Fruit fly (Drosophila melanogaster) whole organism, prepupa: ENCODE data around the gene CG42821.

ENCODE experiments used
- CG10669 ChIP-seq: fragments of 200-800 bp; sonication (Bioruptor generic); optimal IDR thresholded peaks from 3 replicates; lab custom pipeline; 2018; ENCODE audit warnings: missing biosample characterization, mild to moderate bottlenecking, missing genetic modification characterization, moderate library complexity
- CG11294 ChIP-seq: fragments of 200-800 bp; sonication (Bioruptor generic); IDR thresholded peaks from 2 replicates; pipeline ENCODE4 v1.3.6; 2022; ENCODE audit warnings: missing biosample characterization, missing genetic modification characterization
- CG11762 ChIP-seq: fragments of 200-800 bp; sonication (Bioruptor generic); optimal IDR thresholded peaks from 3 replicates; lab custom pipeline; 2016; ENCODE audit warnings: missing biosample characterization, missing genetic modification characterization; ENCODE audit not compliant: insufficient read depth
- CG11902 ChIP-seq: fragments of 200-800 bp; sonication (Bioruptor generic); optimal IDR thresholded peaks from 3 replicates; lab custom pipeline; 2016; ENCODE audit warnings: missing biosample characterization, missing genetic modification characterization
- CG15336 ChIP-seq: fragments of 200-800 bp; sonication (Bioruptor generic); IDR thresholded peaks from 2 replicates; pipeline ENCODE4 v1.3.6; 2022; ENCODE audit warnings: missing biosample characterization, missing genetic modification characterization
- CG1621 ChIP-seq: fragments of 200-800 bp; sonication (Bioruptor generic); optimal IDR thresholded peaks from 3 replicates; lab custom pipeline; 2018; ENCODE audit warnings: missing biosample characterization, mild to moderate bottlenecking, missing genetic modification characterization
- CG16779 ChIP-seq: fragments of 200-800 bp; sonication (Bioruptor generic); optimal IDR thresholded peaks from 3 replicates; lab custom pipeline; 2017; ENCODE audit warnings: missing biosample characterization, mild to moderate bottlenecking, missing genetic modification characterization
- CG34406 ChIP-seq: fragments of 200-800 bp; sonication (Bioruptor generic); optimal IDR thresholded peaks from 3 replicates; lab custom pipeline; 2016; ENCODE audit warnings: missing biosample characterization, missing genetic modification characterization
- CG3919 ChIP-seq: fragments of 200-800 bp; sonication (Bioruptor generic); optimal IDR thresholded peaks from 3 replicates; lab custom pipeline; 2016; ENCODE audit warnings: missing biosample characterization, missing genetic modification characterization
- CG6163 ChIP-seq: fragments of 200-800 bp; sonication (Bioruptor generic); IDR thresholded peaks from 3 replicates; pipeline ENCODE4 v1.3.6; 2022; ENCODE audit warnings: missing biosample characterization, missing genetic modification characterization
- CG6808 ChIP-seq: fragments of 200-800 bp; sonication (Bioruptor generic); optimal IDR thresholded peaks from 3 replicates; lab custom pipeline; 2017; ENCODE audit warnings: missing biosample characterization, missing genetic modification characterization, mild to moderate bottlenecking, moderate library complexity, missing genetic modification reagents
- CG6854 ChIP-seq: fragments of 200-800 bp; sonication (Bioruptor generic); optimal IDR thresholded peaks from 2 replicates; lab custom pipeline; 2017; ENCODE audit warnings: missing biosample characterization, mild to moderate bottlenecking, missing genetic modification characterization
- CG8119 ChIP-seq: fragments of 200-800 bp; sonication (Bioruptor generic); IDR thresholded peaks from 3 replicates; pipeline ENCODE4 v1.3.6; 2022; ENCODE audit warnings: missing biosample characterization, missing genetic modification characterization
- CG8319 ChIP-seq: fragments of 200-800 bp; sonication (Bioruptor generic); optimal IDR thresholded peaks from 3 replicates; lab custom pipeline; 2016; ENCODE audit warnings: missing biosample characterization, missing genetic modification characterization
- CG8632 ChIP-seq: fragments of 200-800 bp; sonication (Bioruptor generic); optimal IDR thresholded peaks from 3 replicates; lab custom pipeline; 2016; ENCODE audit warnings: missing biosample characterization, missing genetic modification characterization
- CG9139 ChIP-seq: fragments of 200-800 bp; sonication (Bioruptor generic); optimal IDR thresholded peaks from 3 replicates; lab custom pipeline; 2017; ENCODE audit warnings: missing biosample characterization, mild to moderate bottlenecking, missing genetic modification characterization
- Eip75B ChIP-seq: fragments of 200-800 bp; sonication (Bioruptor generic); optimal IDR thresholded peaks from 3 replicates; lab custom pipeline; 2016; ENCODE audit warnings: missing biosample characterization, missing genetic modification characterization
- Eip78C ChIP-seq: fragments of 200-800 bp; sonication (Bioruptor generic); peaks from one replicate; lab custom pipeline; 2016; ENCODE audit warnings: missing biosample characterization, missing genetic modification characterization
- Eip93F ChIP-seq: fragments of 200-800 bp; sonication (Bioruptor generic); optimal IDR thresholded peaks from 2 replicates; lab custom pipeline; 2016; ENCODE audit warnings: missing biosample characterization, mild to moderate bottlenecking, missing genetic modification characterization
- Ets21C ChIP-seq: fragments of 200-800 bp; sonication (Bioruptor generic); optimal IDR thresholded peaks from 3 replicates; lab custom pipeline; 2016; ENCODE audit warnings: missing biosample characterization, missing genetic modification characterization
- Gug ChIP-seq: fragments of 200-800 bp; sonication (Bioruptor generic); IDR thresholded peaks from 2 replicates; pipeline ENCODE4 v1.3.6; 2022; ENCODE audit warnings: missing biosample characterization, missing genetic modification characterization
- Hr38 ChIP-seq: sonication (Bioruptor generic); optimal IDR thresholded peaks from 2 replicates; lab custom pipeline; 2016; ENCODE audit warnings: missing biosample characterization, missing genetic modification characterization
- Hr39 ChIP-seq: fragments of 200-800 bp; sonication (Bioruptor generic); optimal IDR thresholded peaks from 2 replicates; lab custom pipeline; 2016; ENCODE audit warnings: missing biosample characterization, missing genetic modification characterization
- Hr4 ChIP-seq: fragments of 200-800 bp; sonication (Bioruptor generic); optimal IDR thresholded peaks from 3 replicates; lab custom pipeline; 2016; ENCODE audit warnings: missing biosample characterization, missing genetic modification characterization
- Lpt ChIP-seq: fragments of 200-800 bp; sonication (Bioruptor generic); optimal IDR thresholded peaks from 3 replicates; lab custom pipeline; 2016; ENCODE audit warnings: missing biosample characterization, missing genetic modification characterization
- Met ChIP-seq: fragments of 200-800 bp; sonication (Bioruptor generic); optimal IDR thresholded peaks from 3 replicates; lab custom pipeline; 2016; ENCODE audit warnings: missing biosample characterization, missing genetic modification characterization
- Smox ChIP-seq: fragments of 200-800 bp; sonication (Bioruptor generic); optimal IDR thresholded peaks from 3 replicates; lab custom pipeline; 2016; ENCODE audit warnings: missing biosample characterization, missing genetic modification characterization
- Sox102F ChIP-seq: fragments of 200-800 bp; sonication (Bioruptor generic); optimal IDR thresholded peaks from 2 replicates; lab custom pipeline; 2016; ENCODE audit warnings: missing biosample characterization, mild to moderate bottlenecking, missing genetic modification characterization
- Sox14 ChIP-seq: fragments of 200-800 bp; sonication (Bioruptor generic); optimal IDR thresholded peaks from 3 replicates; lab custom pipeline; 2016; ENCODE audit warnings: missing biosample characterization, missing genetic modification characterization
- Sox15 ChIP-seq: fragments of 200-800 bp; sonication (Bioruptor generic); optimal IDR thresholded peaks from 3 replicates; lab custom pipeline; 2016; ENCODE audit warnings: missing biosample characterization, missing genetic modification characterization
- achi ChIP-seq: fragments of 200-800 bp; sonication (Bioruptor generic); optimal IDR thresholded peaks from 3 replicates; lab custom pipeline; 2016; ENCODE audit warnings: missing biosample characterization, missing genetic modification characterization
- acj6 ChIP-seq: fragments of 200-800 bp; sonication (Bioruptor generic); optimal IDR thresholded peaks from 3 replicates; lab custom pipeline; 2016; ENCODE audit warnings: missing biosample characterization, missing genetic modification characterization
- cyc ChIP-seq: fragments of 200-800 bp; sonication (Bioruptor generic); optimal IDR thresholded peaks from 3 replicates; lab custom pipeline; 2016; ENCODE audit warnings: missing biosample characterization, missing genetic modification characterization
- dac ChIP-seq: fragments of 200-800 bp; sonication (Bioruptor generic); optimal IDR thresholded peaks from 2 replicates; lab custom pipeline; 2017; ENCODE audit warnings: missing biosample characterization, mild to moderate bottlenecking, missing genetic modification characterization
- dsx ChIP-seq: fragments of 200-800 bp; optimal IDR thresholded peaks from 3 replicates; lab custom pipeline; 2019; ENCODE audit warnings: missing biosample characterization, mild to moderate bottlenecking, missing genetic modification characterization, moderate library complexity; ENCODE audit not compliant: poor library complexity, severe bottlenecking
- eg ChIP-seq: fragments of 200-800 bp; sonication (Bioruptor generic); IDR thresholded peaks from 3 replicates; pipeline ENCODE4 v1.3.6; 2022; ENCODE audit warnings: missing biosample characterization, missing genetic modification characterization
- fd85E ChIP-seq: fragments of 200-800 bp; sonication (Bioruptor generic); optimal IDR thresholded peaks from 3 replicates; lab custom pipeline; 2016; ENCODE audit warnings: missing biosample characterization, missing genetic modification characterization
- fkh ChIP-seq: fragments of 200-800 bp; sonication (Bioruptor generic); optimal IDR thresholded peaks from 3 replicates; lab custom pipeline; 2017; ENCODE audit warnings: missing biosample characterization, mild to moderate bottlenecking, missing genetic modification characterization, moderate library complexity
- lz ChIP-seq: fragments of 200-800 bp; sonication (Bioruptor generic); optimal IDR thresholded peaks from 3 replicates; lab custom pipeline; 2016; ENCODE audit warnings: missing biosample characterization, missing genetic modification characterization
- net ChIP-seq: fragments of 200-800 bp; sonication (Bioruptor generic); optimal IDR thresholded peaks from 3 replicates; lab custom pipeline; 2016; ENCODE audit warnings: missing biosample characterization, missing genetic modification characterization
- pdm3 ChIP-seq: fragments of 200-800 bp; sonication (Bioruptor generic); optimal IDR thresholded peaks from 3 replicates; lab custom pipeline; 2016; ENCODE audit warnings: missing biosample characterization, missing genetic modification characterization
- salr ChIP-seq, 2 experiments: fragments of 200-800 bp; sonication (Bioruptor generic); optimal IDR thresholded peaks; 3 replicates each; lab custom pipeline; 2016 to 2018; ENCODE audit warnings: missing biosample characterization in 2 of 2, missing genetic modification characterization in 2 of 2, mild to moderate bottlenecking in 1 of 2
- svp ChIP-seq: fragments of 200-800 bp; sonication (Bioruptor generic); peaks from one replicate; lab custom pipeline; 2016; ENCODE audit warnings: missing biosample characterization, missing genetic modification characterization
- vri ChIP-seq: fragments of 200-800 bp; sonication (Bioruptor generic); optimal IDR thresholded peaks from 3 replicates; lab custom pipeline; 2016; ENCODE audit warnings: missing biosample characterization, mild to moderate bottlenecking, missing genetic modification characterization

The CG42821 gene

DNA sequence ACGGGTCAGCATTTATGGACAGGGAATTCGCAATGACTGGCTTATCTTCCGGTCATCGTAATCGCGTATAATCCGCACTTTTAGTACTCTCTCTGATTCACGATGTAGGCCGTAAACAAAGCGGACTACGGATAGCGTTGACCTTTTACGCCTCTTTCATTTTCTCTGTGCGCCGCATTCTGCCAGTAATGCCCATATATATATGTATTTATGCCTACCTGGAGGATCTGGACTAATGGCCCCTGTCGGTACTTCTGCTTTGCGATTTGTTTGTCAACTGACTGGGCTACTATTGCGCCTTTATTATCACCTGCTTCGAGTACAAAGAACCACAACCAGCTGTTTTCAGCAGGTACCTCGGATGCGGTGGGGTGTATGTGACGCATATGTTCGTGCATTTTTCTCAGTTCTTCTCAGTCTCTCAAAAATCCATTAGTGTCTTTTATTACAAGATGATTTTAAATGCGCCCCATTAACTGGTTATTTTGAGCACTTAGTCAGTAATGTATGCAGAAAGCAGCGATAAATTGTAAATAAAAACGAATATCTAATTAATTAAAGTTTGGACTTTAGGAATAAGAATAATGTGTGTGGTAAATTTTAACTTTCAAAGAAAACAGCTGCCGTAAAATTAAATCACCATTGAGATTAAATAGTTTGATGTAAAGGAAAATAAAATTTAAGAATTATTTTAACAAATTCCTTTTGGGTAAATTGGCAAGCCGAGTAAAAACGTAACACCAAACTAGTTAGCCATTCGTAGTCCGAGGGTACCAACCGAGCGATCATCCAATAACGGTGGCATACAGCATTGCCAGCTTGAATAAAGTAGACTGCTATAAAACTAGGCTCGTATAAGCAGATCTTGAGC is 18.3 kb upstream of the CG42821 start, which contains the start of gene CREG (continued):
- TF ChIP-seq Sox15 (GFP tag; lab: Kevin White, UChicago) (no peak), CG10669 (GFP tag; lab: Kevin White, UChicago) (peak; percentile 6), CG16779 (tag; lab: Kevin White, UChicago) (no peak), achi (GFP tag; lab: Kevin White, UChicago) (peak; percentile 36), Hr4 (GFP tag; lab: Kevin White, UChicago) (peak; percentile 48), CG11902 (GFP tag; lab: Kevin White, UChicago) (peak; percentile 41), Hr39 (GFP tag; lab: Kevin White, UChicago) (peak; percentile 26), CG34406 (GFP tag; lab: Kevin White, UChicago) (peak; percentile 45), Eip93F (GFP tag; lab: Kevin White, UChicago) (peak; percentile 48), Eip78C (peak; percentile 88), Smox (GFP tag; lab: Kevin White, UChicago) (peak; percentile 55), CG8119 (GFP tag; lab: Robert Waterston, UW) (0 out of 3 replicates have a peak, but pooled peaks have one; percentile 15), Lpt (GFP tag; lab: Kevin White, UChicago) (no peak), pdm3 (GFP tag; lab: Kevin White, UChicago) (peak; percentile 62), CG15336 (GFP tag; lab: Robert Waterston, UW) (no peak), eg (GFP tag; lab: Robert Waterston, UW) (no peak), CG6808 (GFP tag; lab: Kevin White, UChicago) (peak; percentile 44), fd85E (GFP tag; lab: Kevin White, UChicago) (no peak), Sox14 (GFP tag; lab: Kevin White, UChicago) (peak; percentile 59), vri (peak; percentile 10), CG11762 (GFP tag; lab: Kevin White, UChicago) (no peak), Hr38 (GFP tag; lab: Kevin White, UChicago) (no peak), svp (GFP tag; lab: Kevin White, UChicago) (peak; percentile 96), Met (GFP tag; lab: Kevin White, UChicago) (peak; percentile 71), CG1621 (tag; lab: Kevin White, UChicago) (no peak), CG8319 (GFP tag; lab: Kevin White, UChicago) (no peak)
- TF ChIP-seq, all 60 proteins: peak for 42

DNA sequence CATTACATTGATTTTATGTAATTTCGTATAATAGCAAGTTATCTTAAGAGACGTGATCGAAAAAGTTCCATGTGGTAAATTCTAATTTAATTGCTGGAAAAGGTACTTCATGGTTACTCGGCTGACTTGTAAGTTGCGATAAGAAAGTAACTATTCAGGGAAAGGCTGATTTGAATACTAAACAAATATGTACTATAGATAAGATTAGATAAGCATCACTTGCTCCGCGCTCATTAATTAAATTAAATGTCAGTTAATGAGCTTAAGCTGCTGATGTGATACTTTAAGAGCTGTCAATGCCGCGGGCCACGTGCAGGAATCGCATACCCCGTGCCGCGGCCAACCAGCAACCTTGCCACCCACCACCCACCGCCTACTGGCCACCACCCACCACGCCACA is 12.8 kb upstream of the CG42821 start:
- no peak for TF ChIP-seq dsx
- TF ChIP-seq fkh = peak; percentile 19

DNA sequence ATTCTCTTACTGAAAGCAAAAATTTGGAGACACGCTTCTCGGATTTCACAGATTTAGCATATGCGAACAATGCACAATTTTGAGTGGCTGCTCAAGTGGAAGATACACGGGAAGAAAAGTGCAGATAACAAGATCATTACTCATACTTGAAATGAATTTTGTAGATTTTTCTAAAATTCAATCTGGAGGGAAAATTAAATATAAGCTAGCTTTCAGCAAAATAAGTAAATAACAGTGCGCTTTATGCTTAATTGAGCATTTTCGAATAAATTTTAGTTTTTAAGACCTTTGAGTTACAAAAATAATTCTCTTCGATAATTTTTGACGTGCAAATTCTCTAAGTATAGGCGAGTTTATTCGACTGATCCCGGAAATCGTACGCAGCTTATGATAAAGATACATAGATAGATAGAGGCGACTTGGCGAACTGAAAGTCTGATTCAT is 12.2 kb upstream of the CG42821 start:
- peak; percentile 83 for TF ChIP-seq CG3919
- TF ChIP-seq CG9139 (GFP tag; lab: Kevin White, UChicago) = no peak
- peak; percentile 19 for TF ChIP-seq Sox15 (GFP tag; lab: Kevin White, UChicago)
- TF ChIP-seq acj6 (GFP tag; lab: Kevin White, UChicago) = peak; percentile 47
- peak; percentile 75 for TF ChIP-seq cyc (GFP tag; lab: Kevin White, UChicago)
- TF ChIP-seq svp (GFP tag; lab: Kevin White, UChicago) = peak; percentile 96
- TF ChIP-seq Sox102F (GFP tag; lab: Kevin White, UChicago) = peak; percentile 14
- TF ChIP-seq CG16779 (tag; lab: Kevin White, UChicago) = peak; percentile 17
- peak; percentile 77 for TF ChIP-seq Eip75B (GFP tag; lab: Kevin White, UChicago)
- TF ChIP-seq Eip93F (GFP tag; lab: Kevin White, UChicago) = no peak
- TF ChIP-seq CG11294 (GFP tag; lab: Robert Waterston, UW) = no peak; the same call in 1 of the 2 replicates
- TF ChIP-seq salr (GFP tag; optimal IDR thresholded peaks at IDR 0.05; lab: Kevin White, UChicago) = no peak
- TF ChIP-seq Ets21C (GFP tag; lab: Kevin White, UChicago) = peak; percentile 49
- peak; percentile 20 for TF ChIP-seq CG1621 (tag; lab: Kevin White, UChicago)
- TF ChIP-seq achi (GFP tag; lab: Kevin White, UChicago) = peak; percentile 52
- peak; percentile 29 for TF ChIP-seq CG6854 (GFP tag; lab: Kevin White, UChicago)
- peak; percentile 52 for TF ChIP-seq net (GFP tag; lab: Kevin White, UChicago)
- TF ChIP-seq CG15336 (GFP tag; lab: Robert Waterston, UW) = peak; percentile 48
- peak; percentile 96 for TF ChIP-seq Eip78C
- TF ChIP-seq Gug (GFP tag; lab: Robert Waterston, UW) = no peak
- TF ChIP-seq fkh = no peak
- TF ChIP-seq CG8119 (GFP tag; lab: Robert Waterston, UW) = peak; percentile 54; the same call in 1 of the 3 replicates
- peak; percentile 29 for TF ChIP-seq CG8632 (GFP tag; lab: Kevin White, UChicago)
- 0 out of 3 replicates have a peak, but pooled peaks have one; percentile 40 for TF ChIP-seq eg (GFP tag; lab: Robert Waterston, UW)
- peak; percentile 34 for TF ChIP-seq dac (GFP tag; lab: Kevin White, UChicago)
- peak; percentile 39 for TF ChIP-seq Smox (GFP tag; lab: Kevin White, UChicago)
- TF ChIP-seq dsx = peak; percentile 69
- TF ChIP-seq lz = peak; percentile 63
- peak; percentile 20 for TF ChIP-seq fd85E (GFP tag; lab: Kevin White, UChicago)
- TF ChIP-seq Hr38 (GFP tag; lab: Kevin White, UChicago) = no peak
- TF ChIP-seq CG6163 (GFP tag; lab: Robert Waterston, UW) = peak; percentile 75
